Worm (Caenorhabditis elegans): ENCODE results near the gene che-7.

che-7 gene

ce11 chrV:7946229-7946628 lies 22.8 kb downstream of the che-7 start:
- TF ChIP-seq ama-1 (optimal IDR thresholded peaks at IDR 0.05) = no peak
- TF ChIP-seq ets-7 (tag; optimal IDR thresholded peaks at IDR 0.05) = no peak
- TF ChIP-seq tbx-11 (GFP tag; IDR thresholded peaks at IDR 0.05) = no peak
- TF ChIP-seq F13C5.2 (tag; optimal IDR thresholded peaks at IDR 0.05) = no peak
- no peak for TF ChIP-seq hmg-4 (GFP tag; optimal IDR thresholded peaks at IDR 0.05)
- no peak for TF ChIP-seq hnd-1 (tag; optimal IDR thresholded peaks at IDR 0.05)
- TF ChIP-seq hmbx-1 (tag; optimal IDR thresholded peaks at IDR 0.05) = no peak
- no peak for TF ChIP-seq ceh-13 (GFP tag; optimal IDR thresholded peaks at IDR 0.05)

DNA sequence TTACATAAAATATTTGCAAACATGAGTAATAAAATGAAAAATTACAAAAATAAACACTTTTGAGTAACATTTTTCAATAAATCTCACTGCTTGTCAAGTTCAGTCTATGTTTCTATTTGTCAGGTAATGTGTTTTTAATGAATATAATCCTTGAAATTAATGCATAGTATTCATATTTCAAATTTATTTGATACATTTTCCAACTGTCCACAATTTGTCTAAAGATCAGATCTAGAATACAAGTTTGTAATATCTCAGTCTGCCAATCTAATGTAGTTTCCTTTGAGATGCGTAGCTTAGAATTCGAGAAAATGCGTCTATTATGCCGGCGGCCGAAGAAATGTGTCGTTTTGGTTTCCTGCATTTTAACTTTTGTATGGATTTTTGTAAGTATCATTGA lies 25.4 kb downstream of the che-7 start, which contains the start of gene Y97E10B.1:
Gene Y97E10B.1, plus strand, starts transcription at position 301 of the 400 bp plus-strand sequence.
- TF ChIP-seq tbx-11 (GFP tag; IDR thresholded peaks at IDR 0.05) (no peak), ceh-36 (tag; optimal IDR thresholded peaks at IDR 0.05) (no peak), flt-1 (GFP tag; IDR thresholded peaks at IDR 0.05) (no peak), B0310.2 (tag; optimal IDR thresholded peaks at IDR 0.05) (no peak), tbx-37 (GFP tag; conservative IDR thresholded peaks at IDR 0.05) (no peak), tra-4 (tag; optimal IDR thresholded peaks at IDR 0.05) (no peak), hmg-4 (GFP tag; optimal IDR thresholded peaks at IDR 0.05) (no peak), hnd-1 (tag; optimal IDR thresholded peaks at IDR 0.05) (no peak), F13C5.2 (tag; optimal IDR thresholded peaks at IDR 0.05) (no peak), ceh-13 (GFP tag; optimal IDR thresholded peaks at IDR 0.05) (no peak), aly-1 (tag; optimal IDR thresholded peaks at IDR 0.05) (no peak), pes-1 (GFP tag; IDR thresholded peaks at IDR 0.05) (no peak), scrt-1 (GFP tag; IDR thresholded peaks at IDR 0.05) (no peak), sea-1 (GFP tag; conservative IDR thresholded peaks at IDR 0.05) (no peak), ama-1 (optimal IDR thresholded peaks at IDR 0.05) (no peak), ets-7 (tag; optimal IDR thresholded peaks at IDR 0.05) (no peak), hmbx-1 (tag; optimal IDR thresholded peaks at IDR 0.05) (no peak)

ce11 chrV:7940299-7940698 lies 28.7 kb downstream of the che-7 start, which contains the start of gene srt-53:
Gene srt-53 (minus strand): TSS chrV:7940399.
- TF ChIP-seq ceh-13 (GFP tag; optimal IDR thresholded peaks at IDR 0.05) = no peak

ce11 chrV:7937152-7937551 lies 31.9 kb downstream of the che-7 start, which contains the start of gene srsx-3:
Gene srsx-3 (minus strand): TSS chrV:7937252.
- TF ChIP-seq tbx-37 (GFP tag; conservative IDR thresholded peaks at IDR 0.05) = no peak
- no peak for TF ChIP-seq scrt-1 (GFP tag; IDR thresholded peaks at IDR 0.05)
- no peak for TF ChIP-seq sea-1 (GFP tag; conservative IDR thresholded peaks at IDR 0.05)
- TF ChIP-seq F13C5.2 (tag; optimal IDR thresholded peaks at IDR 0.05) = no peak
- no peak for TF ChIP-seq hmbx-1 (tag; optimal IDR thresholded peaks at IDR 0.05)
- no peak for TF ChIP-seq ceh-13 (GFP tag; optimal IDR thresholded peaks at IDR 0.05)
- TF ChIP-seq ceh-36 (tag; optimal IDR thresholded peaks at IDR 0.05) = no peak
- no peak for TF ChIP-seq aly-1 (tag; optimal IDR thresholded peaks at IDR 0.05)
- TF ChIP-seq B0310.2 (tag; optimal IDR thresholded peaks at IDR 0.05) = no peak
- no peak for TF ChIP-seq tbx-11 (GFP tag; IDR thresholded peaks at IDR 0.05)
- TF ChIP-seq tra-4 (tag; optimal IDR thresholded peaks at IDR 0.05) = no peak
- no peak for TF ChIP-seq flt-1 (GFP tag; IDR thresholded peaks at IDR 0.05)
- TF ChIP-seq ama-1 (optimal IDR thresholded peaks at IDR 0.05) = no peak
- no peak for TF ChIP-seq hmg-4 (GFP tag; optimal IDR thresholded peaks at IDR 0.05)
- TF ChIP-seq ets-7 (tag; optimal IDR thresholded peaks at IDR 0.05) = no peak
- TF ChIP-seq hnd-1 (tag; optimal IDR thresholded peaks at IDR 0.05) = no peak
- no peak for TF ChIP-seq pes-1 (GFP tag; IDR thresholded peaks at IDR 0.05)

ce11 chrV:7932998-7933397 lies 36.0 kb downstream of the che-7 start, which contains the start of gene ncx-10:
Gene ncx-10 (minus strand): TSS chrV:7933098.
- TF ChIP-seq hmbx-1 (tag; optimal IDR thresholded peaks at IDR 0.05) (no peak), tbx-11 (GFP tag; IDR thresholded peaks at IDR 0.05) (no peak), sea-1 (GFP tag; conservative IDR thresholded peaks at IDR 0.05) (no peak), pes-1 (GFP tag; IDR thresholded peaks at IDR 0.05) (no peak), ceh-36 (tag; optimal IDR thresholded peaks at IDR 0.05) (no peak), tbx-37 (GFP tag; conservative IDR thresholded peaks at IDR 0.05) (no peak), ets-7 (tag; optimal IDR thresholded peaks at IDR 0.05) (no peak), F13C5.2 (tag; optimal IDR thresholded peaks at IDR 0.05) (no peak)

- TF ChIP-seq tra-4 (tag; optimal IDR thresholded peaks at IDR 0.05) = no peak
- TF ChIP-seq ceh-36 (tag; optimal IDR thresholded peaks at IDR 0.05) = no peak
- no peak for TF ChIP-seq ama-1 (optimal IDR thresholded peaks at IDR 0.05)
- TF ChIP-seq tbx-11 (GFP tag; IDR thresholded peaks at IDR 0.05) = no peak
- TF ChIP-seq scrt-1 (GFP tag; IDR thresholded peaks at IDR 0.05) = no peak
- no peak for TF ChIP-seq sea-1 (GFP tag; conservative IDR thresholded peaks at IDR 0.05)
- no peak for TF ChIP-seq ceh-13 (GFP tag; optimal IDR thresholded peaks at IDR 0.05)
- no peak for TF ChIP-seq pes-1 (GFP tag; IDR thresholded peaks at IDR 0.05)
- TF ChIP-seq ets-7 (tag; optimal IDR thresholded peaks at IDR 0.05) = no peak
These were observed 40.3 kb downstream of the che-7 start, which contains the start of gene srsx-5 for ce11 chrV:7928660-7929059. Gene srsx-5 (plus strand): TSS chrV:7928960.

- TF ChIP-seq sea-1 (GFP tag; conservative IDR thresholded peaks at IDR 0.05) (no peak), ets-7 (tag; optimal IDR thresholded peaks at IDR 0.05) (no peak)
These were observed 42.2 kb downstream of the che-7 start, which contains the start of gene srsx-6 for ce11 chrV:7926784-7927183. Gene srsx-6 (plus strand): TSS chrV:7927084.

DNA sequence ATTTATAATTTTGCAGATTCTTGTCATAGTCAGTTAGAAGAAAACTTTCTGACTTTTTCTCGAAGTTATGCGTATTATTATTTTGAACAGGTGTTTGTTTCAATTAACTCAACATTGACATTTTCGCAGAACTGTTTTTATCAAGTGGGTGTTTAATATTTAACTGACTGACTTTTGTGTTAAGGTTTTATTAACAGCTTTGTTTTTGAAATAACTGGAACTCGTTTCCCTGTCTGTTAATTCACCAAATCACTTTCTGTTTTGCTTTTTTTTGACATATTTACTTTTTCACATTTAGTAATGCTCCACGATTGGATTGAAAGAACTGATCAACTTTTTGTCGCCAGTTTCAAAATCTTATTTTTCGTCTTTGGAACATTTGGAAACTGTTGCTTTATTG lies 43.5 kb downstream of the che-7 start, which contains the start of gene srsx-7:
Gene srsx-7, plus strand, starts transcription at position 301 of the 400 bp plus-strand sequence.
- TF ChIP-seq flt-1 (GFP tag; IDR thresholded peaks at IDR 0.05) = no peak
- no peak for TF ChIP-seq ceh-13 (GFP tag; optimal IDR thresholded peaks at IDR 0.05)
- no peak for TF ChIP-seq hnd-1 (tag; optimal IDR thresholded peaks at IDR 0.05)
